Worm (Caenorhabditis elegans): ENCODE results near the gene R11D1.2.

R11D1.2 gene

DNA sequence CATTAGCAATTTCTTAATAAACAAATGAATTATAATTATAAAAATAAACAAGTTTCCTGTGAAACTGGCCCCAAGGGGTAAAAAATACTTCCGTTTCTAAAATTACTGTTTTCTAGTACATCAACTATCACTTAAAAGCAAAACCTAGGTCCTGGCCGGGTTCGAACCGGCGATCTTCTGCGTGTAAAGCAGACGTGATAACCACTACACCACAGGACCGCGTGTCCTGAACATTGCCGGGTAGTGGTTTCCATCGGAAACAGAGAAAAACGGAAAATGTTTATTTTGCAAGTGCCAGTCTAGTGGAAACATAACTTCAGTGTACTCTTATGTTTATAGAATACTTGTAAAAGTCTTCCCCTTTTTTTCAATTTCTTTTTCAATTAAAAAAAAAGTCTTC lies 25.2 kb upstream of the R11D1.2 start (continued):
- TF ChIP-seq F37B4.10 (GFP tag; IDR thresholded peaks at IDR 0.05) (no peak), hmg-1.2 (GFP tag; IDR thresholded peaks at IDR 0.05) (no peak), ztf-18 (tag; optimal IDR thresholded peaks at IDR 0.05) (peak; percentile 50), fkh-3 (tag; optimal IDR thresholded peaks at IDR 0.05) (no peak), cebp-2 (GFP tag; IDR thresholded peaks at IDR 0.05) (no peak), F33H1.4 (GFP tag; IDR thresholded peaks at IDR 0.05) (no peak), tbx-9 (tag; optimal IDR thresholded peaks at IDR 0.05; ENCODE audit: borderline replicate concordance) (no peak), efl-1 (GFP tag; optimal IDR thresholded peaks at IDR 0.05) (no peak), ceh-40 (GFP tag; IDR thresholded peaks at IDR 0.05) (0 out of 2 replicates have a peak, but pooled peaks have one; percentile 32), snpc-4 (GFP tag; optimal IDR thresholded peaks at IDR 0.05) (no peak), snpc-4 (tag; optimal IDR thresholded peaks at IDR 0.05) (peak in 1 of 4 experiments; percentile 19), madf-10 (tag; optimal IDR thresholded peaks at IDR 0.05) (no peak), ztf-3 (GFP tag; optimal IDR thresholded peaks at IDR 0.05) (no peak), F23B12.7 (tag; optimal IDR thresholded peaks at IDR 0.05; ENCODE audit: insufficient read depth) (peak; percentile 51), bed-2 (GFP tag; IDR thresholded peaks at IDR 0.05) (no peak), F57A8.1 (GFP tag; optimal IDR thresholded peaks at IDR 0.05) (no peak), Y67H2A.10 (GFP tag; conservative IDR thresholded peaks at IDR 0.05) (no peak), nhr-80 (tag; optimal IDR thresholded peaks at IDR 0.05) (no peak), gei-17 (GFP tag; optimal IDR thresholded peaks at IDR 0.05) (no peak), lin-54 (GFP tag; optimal IDR thresholded peaks at IDR 0.05) (no peak), egl-44 (GFP tag; IDR thresholded peaks at IDR 0.05) (no peak), Y56A3A.18 (GFP tag; IDR thresholded peaks at IDR 0.05) (no peak), ztf-26 (tag; optimal IDR thresholded peaks at IDR 0.05) (no peak), tbp1 (GFP tag; optimal IDR thresholded peaks at IDR 0.05) (peak; percentile 88), ZK185.1 (tag; optimal IDR thresholded peaks at IDR 0.05; ENCODE audit: poor library complexity, severe bottlenecking) (peak; percentile 18), sea-2 (GFP tag; IDR thresholded peaks at IDR 0.05) (no peak), mxl-1 (tag; optimal IDR thresholded peaks at IDR 0.05) (peak; percentile 29), T26A5.8 (tag; optimal IDR thresholded peaks at IDR 0.05) (no peak)

DNA sequence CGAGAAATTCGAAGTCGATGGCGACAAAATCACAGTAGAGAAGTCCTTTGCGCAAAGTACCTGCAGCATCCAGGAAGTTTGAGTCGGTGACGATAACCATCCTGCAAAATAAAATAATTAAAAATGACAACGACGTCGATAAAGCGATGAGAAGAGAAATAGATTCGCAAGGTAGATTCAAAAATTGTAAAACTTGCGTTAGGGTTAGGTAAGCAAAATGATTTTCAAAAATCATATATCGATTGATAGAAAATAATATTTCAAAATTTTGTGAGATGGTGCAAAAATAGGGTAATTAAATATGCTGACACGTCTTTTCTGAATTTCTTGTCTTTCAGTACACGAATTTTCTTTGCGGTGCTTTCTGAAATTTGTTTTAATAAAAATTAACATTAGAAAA lies 13.2 kb upstream of the R11D1.2 start, which contains the start of gene parn-1:
parn-1 (minus strand) TSS at position 101 of the 400 bp plus-strand sequence.
- TF ChIP-seq F57A8.1 (GFP tag; optimal IDR thresholded peaks at IDR 0.05) (no peak), aptf-3 (GFP tag; IDR thresholded peaks at IDR 0.05) (no peak), zim-3 (tag; optimal IDR thresholded peaks at IDR 0.05) (no peak), hlh-26 (GFP tag; conservative IDR thresholded peaks at IDR 0.05) (no peak), nfya-2 (GFP tag; IDR thresholded peaks at IDR 0.05) (no peak), him-1 (tag; optimal IDR thresholded peaks at IDR 0.05) (no peak), lsl-1 (GFP tag; optimal IDR thresholded peaks at IDR 0.05) (no peak), lag-1 (GFP tag; IDR thresholded peaks at IDR 0.05) (no peak), rpc-1 (optimal IDR thresholded peaks at IDR 0.05) (no peak), rpc-1 (tag; optimal IDR thresholded peaks at IDR 0.05) (no peak), cebp-2 (GFP tag; IDR thresholded peaks at IDR 0.05) (no peak), chd-7 (tag; optimal IDR thresholded peaks at IDR 0.05) (no peak), C17E4.6 (GFP tag; IDR thresholded peaks at IDR 0.05) (no peak), ceh-58 (GFP tag; IDR thresholded peaks at IDR 0.05) (no peak), efl-1 (GFP tag; optimal IDR thresholded peaks at IDR 0.05) (no peak), ZK185.1 (tag; optimal IDR thresholded peaks at IDR 0.05; ENCODE audit: poor library complexity, severe bottlenecking) (no peak), B0035.1 (tag; optimal IDR thresholded peaks at IDR 0.05) (no peak), xnd-1 (tag; optimal IDR thresholded peaks at IDR 0.05) (no peak), tlf-1 (GFP tag; optimal IDR thresholded peaks at IDR 0.05) (no peak)
